Worm (Caenorhabditis elegans): ENCODE data around the gene F38B2.6.

F38B2.6 gene

ce11 chrX:11323225-11323624 is 42.2 kb upstream of the F38B2.6 start:
- TF ChIP-seq nhr-43 (tag; optimal IDR thresholded peaks at IDR 0.05; ENCODE audit: poor library complexity, severe bottlenecking) (no peak), pqm-1 (tag; optimal IDR thresholded peaks at IDR 0.05) (peak; percentile 19), nhr-12 (tag; optimal IDR thresholded peaks at IDR 0.05) (no peak), elt-2 (tag; optimal IDR thresholded peaks at IDR 0.05) (peak; percentile 66), nhr-76 (tag; optimal IDR thresholded peaks at IDR 0.05) (no peak), unc-62 (GFP tag; optimal IDR thresholded peaks at IDR 0.05) (no peak), nhr-11 (tag; optimal IDR thresholded peaks at IDR 0.05) (no peak), ceh-82 (tag; optimal IDR thresholded peaks at IDR 0.05) (no peak), elt-3 (tag; optimal IDR thresholded peaks at IDR 0.05) (no peak), zag-1 (tag; optimal IDR thresholded peaks at IDR 0.05) (no peak), nhr-77 (tag; optimal IDR thresholded peaks at IDR 0.05) (no peak), nfya-1 (tag; optimal IDR thresholded peaks at IDR 0.05; ENCODE audit: insufficient read depth) (no peak)

- TF ChIP-seq eor-1 (tag; optimal IDR thresholded peaks at IDR 0.05), result no peak
- no peak for TF ChIP-seq nhr-67 (tag; optimal IDR thresholded peaks at IDR 0.05)
- TF ChIP-seq ama-1 (optimal IDR thresholded peaks at IDR 0.05), result no peak
- TF ChIP-seq elt-2 (tag; optimal IDR thresholded peaks at IDR 0.05), result peak; percentile 69
- no peak for TF ChIP-seq ceh-9 (tag; optimal IDR thresholded peaks at IDR 0.05)
- no peak for TF ChIP-seq R02D3.7 (tag; optimal IDR thresholded peaks at IDR 0.05)
- peak; percentile 44 for TF ChIP-seq pqm-1 (tag; optimal IDR thresholded peaks at IDR 0.05)
- TF ChIP-seq aly-2 (tag; optimal IDR thresholded peaks at IDR 0.05), result no peak
- TF ChIP-seq mml-1 (tag; optimal IDR thresholded peaks at IDR 0.05), result no peak
- TF ChIP-seq egl-5 (tag; optimal IDR thresholded peaks at IDR 0.05), result no peak
- no peak for TF ChIP-seq unc-62 (GFP tag; optimal IDR thresholded peaks at IDR 0.05)
- TF ChIP-seq ZK546.5 (tag; optimal IDR thresholded peaks at IDR 0.05), result no peak
- TF ChIP-seq ceh-82 (tag; optimal IDR thresholded peaks at IDR 0.05), result no peak
Measured at ce11 chrX:11317939-11318338, 36.9 kb upstream of the F38B2.6 start, which contains the start of gene hizr-1. Gene hizr-1, plus strand, starts transcription at chrX:11318278.

ce11 chrX:11316750-11317149 is 35.7 kb upstream of the F38B2.6 start, which contains the start of gene nlp-57:
Gene nlp-57, plus strand, starts transcription at chrX:11317050.
- no peak for TF ChIP-seq lsy-12 (tag; optimal IDR thresholded peaks at IDR 0.05)

ce11 chrX:11315392-11315791 is 34.3 kb upstream of the F38B2.6 start, which contains the start of gene F08G12.11:
Gene F08G12.11, minus strand, starts transcription at chrX:11315572.
- no peak for TF ChIP-seq jun-1 (tag; optimal IDR thresholded peaks at IDR 0.05)
- TF ChIP-seq R02D3.7 (tag; optimal IDR thresholded peaks at IDR 0.05), result no peak
- no peak for TF ChIP-seq eor-1 (tag; optimal IDR thresholded peaks at IDR 0.05)
- no peak for TF ChIP-seq nhr-77 (tag; optimal IDR thresholded peaks at IDR 0.05)
- TF ChIP-seq snpc-4 (tag; optimal IDR thresholded peaks at IDR 0.05), result no peak
- no peak for TF ChIP-seq mml-1 (tag; optimal IDR thresholded peaks at IDR 0.05)
- no peak for TF ChIP-seq nfya-1 (tag; optimal IDR thresholded peaks at IDR 0.05; ENCODE audit: insufficient read depth)
- TF ChIP-seq nhr-25 (tag; optimal IDR thresholded peaks at IDR 0.05), result no peak
- no peak for TF ChIP-seq skn-1 (tag; optimal IDR thresholded peaks at IDR 0.05)
- TF ChIP-seq mdl-1 (tag; optimal IDR thresholded peaks at IDR 0.05), result no peak
- TF ChIP-seq ceh-9 (tag; optimal IDR thresholded peaks at IDR 0.05), result no peak
- TF ChIP-seq egl-27 (tag; optimal IDR thresholded peaks at IDR 0.05), result no peak
- no peak for TF ChIP-seq pqm-1 (tag; optimal IDR thresholded peaks at IDR 0.05)

ce11 chrX:11310285-11310838 is 29.3 kb upstream of the F38B2.6 start, which contains the start of gene F08G12.5:
Gene F08G12.5, minus strand, starts transcription at chrX:11310285.
- TF ChIP-seq egl-5 (tag; optimal IDR thresholded peaks at IDR 0.05) (peak; percentile 0), pqm-1 (tag; optimal IDR thresholded peaks at IDR 0.05) (peak; percentile 10), eor-1 (tag; optimal IDR thresholded peaks at IDR 0.05) (no peak), pha-4 (tag; optimal IDR thresholded peaks at IDR 0.05) (peak; percentile 57)

ce11 chrX:11307056-11307455 is 26.0 kb upstream of the F38B2.6 start, which contains the start of gene vhl-1:
Gene vhl-1, plus strand, starts transcription at chrX:11307356.
- TF ChIP-seq snpc-4 (tag; optimal IDR thresholded peaks at IDR 0.05) (no peak), elt-3 (tag; optimal IDR thresholded peaks at IDR 0.05) (no peak), nhr-12 (tag; optimal IDR thresholded peaks at IDR 0.05) (no peak), nhr-67 (tag; optimal IDR thresholded peaks at IDR 0.05) (no peak), pqm-1 (tag; optimal IDR thresholded peaks at IDR 0.05) (no peak)
